Worm (Caenorhabditis elegans): Measurements from ENCODE around the gene fbxa-54.

ce11 chrIII:919322-919721 is 36.8 kb upstream of the fbxa-54 start, which contains the start of gene F23H11.7:
- TF ChIP-seq skn-1 (tag; optimal IDR thresholded peaks at IDR 0.05) (no peak), tbx-2 (tag; optimal IDR thresholded peaks at IDR 0.05) (no peak), unc-62 (GFP tag; optimal IDR thresholded peaks at IDR 0.05) (no peak), aly-2 (tag; optimal IDR thresholded peaks at IDR 0.05) (no peak), mep-1 (tag; optimal IDR thresholded peaks at IDR 0.05) (no peak), rnt-1 (tag; optimal IDR thresholded peaks at IDR 0.05) (no peak), nhr-28 (tag; optimal IDR thresholded peaks at IDR 0.05) (no peak), egl-27 (tag; optimal IDR thresholded peaks at IDR 0.05) (no peak), nhr-12 (tag; optimal IDR thresholded peaks at IDR 0.05) (no peak), elt-2 (tag; optimal IDR thresholded peaks at IDR 0.05) (no peak), alr-1 (tag; optimal IDR thresholded peaks at IDR 0.05; ENCODE audit: borderline replicate concordance) (no peak), fkh-8 (tag; optimal IDR thresholded peaks at IDR 0.05) (no peak), lin-15B (tag; optimal IDR thresholded peaks at IDR 0.05) (no peak), snpc-4 (tag; optimal IDR thresholded peaks at IDR 0.05) (no peak)

All from whole organism, L1 larva.